Worm (Caenorhabditis elegans): ENCODE data around the gene npr-42.

DNA sequence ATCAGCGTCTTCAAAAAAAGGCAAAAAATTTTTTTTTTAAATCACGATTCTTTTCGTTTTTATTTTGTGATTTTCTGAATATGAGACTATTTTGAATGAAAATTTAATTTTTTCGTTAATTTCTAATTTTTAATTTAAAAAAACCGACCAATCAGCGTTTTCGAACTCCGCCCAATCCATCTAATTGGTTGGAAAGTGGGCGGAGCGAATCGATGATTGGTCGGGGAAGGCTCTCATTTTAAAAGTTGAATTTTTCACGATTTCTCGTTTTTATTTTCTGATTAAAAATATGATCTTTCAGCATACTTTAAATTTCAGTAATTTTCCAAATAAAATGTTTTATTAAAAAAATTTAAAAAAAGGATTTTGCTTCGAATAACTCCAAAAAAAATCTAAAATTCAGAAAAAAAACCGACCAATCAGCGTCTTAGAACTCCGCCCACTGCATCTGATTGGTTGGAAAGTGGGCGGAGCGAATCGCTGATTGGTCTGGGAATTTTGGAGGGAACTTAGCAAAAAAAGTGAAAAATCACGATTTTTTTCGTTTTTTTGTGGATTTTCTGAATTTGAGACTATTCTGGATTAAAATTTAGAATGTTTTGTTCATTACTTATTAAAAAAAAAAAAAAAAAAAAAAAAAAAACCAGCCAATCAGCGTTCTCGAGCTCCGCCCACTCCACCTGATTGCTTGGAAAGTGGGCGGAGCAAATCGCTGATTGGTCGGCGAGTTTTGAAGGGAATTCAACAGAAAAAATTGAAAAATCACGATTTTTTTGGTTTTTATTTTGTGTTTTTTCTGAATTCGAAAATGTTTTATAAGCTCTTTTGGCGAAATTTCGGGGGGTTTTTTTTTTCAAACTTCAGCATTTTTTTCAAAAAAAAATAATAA is 8.5 kb downstream of the npr-42 start:
- no peak for TF ChIP-seq ztf-23 (GFP tag; IDR thresholded peaks at IDR 0.05)
- no peak for TF ChIP-seq cog-1 (tag; optimal IDR thresholded peaks at IDR 0.05)
